Worm (Caenorhabditis elegans): ENCODE results near the gene sut-2.

- TF ChIP-seq egl-27 (tag; optimal IDR thresholded peaks at IDR 0.05) (no peak), ztf-11 (tag; optimal IDR thresholded peaks at IDR 0.05) (no peak), ztf-4 (tag; optimal IDR thresholded peaks at IDR 0.05) (no peak), nhr-76 (tag; optimal IDR thresholded peaks at IDR 0.05) (no peak), nhr-43 (tag; optimal IDR thresholded peaks at IDR 0.05; ENCODE audit: poor library complexity, severe bottlenecking) (no peak)
These were observed 45.5 kb downstream of the sut-2 start for ce11 chrV:4524327-4524726.

Measured in whole organism, L3 larva.